Fruit fly (Drosophila melanogaster) whole organism, embryonic: ENCODE measurements around the gene CG13920.

Source experiments
- ATbp ChIP-seq: fragments of 200-800 bp; sonication (Bioruptor generic); optimal IDR thresholded peaks from 2 replicates; lab custom pipeline; 2017; ENCODE audit warnings: missing biosample characterization, mild to moderate bottlenecking, missing genetic modification characterization, missing genetic modification reagents
- C15 ChIP-seq: fragments of 200-800 bp; sonication (Bioruptor generic); IDR thresholded peaks from 3 replicates; pipeline ENCODE4 v1.3.6; 2022; ENCODE audit warnings: missing biosample characterization, missing genetic modification characterization
- CG30020 ChIP-seq: fragments of 200-800 bp; optimal IDR thresholded peaks from 2 replicates; lab custom pipeline; 2019; ENCODE audit warnings: missing biosample characterization, mild to moderate bottlenecking, missing genetic modification characterization, moderate library complexity
- CG31365 ChIP-seq: fragments of 200-800 bp; sonication (Bioruptor generic); optimal IDR thresholded peaks from 2 replicates; lab custom pipeline; 2018; ENCODE audit warnings: missing biosample characterization, mild to moderate bottlenecking, missing genetic modification characterization
- CG34376 ChIP-seq: fragments of 200-800 bp; sonication (Bioruptor generic); optimal IDR thresholded peaks from 2 replicates; lab custom pipeline; 2018; ENCODE audit warnings: missing biosample characterization, mild to moderate bottlenecking, missing genetic modification characterization
- CG9932 ChIP-seq: fragments of 200-800 bp; sonication (Bioruptor generic); IDR thresholded peaks from 2 replicates; pipeline ENCODE4 v1.3.6; 2022; ENCODE audit warnings: missing biosample characterization, missing genetic modification characterization
- Dll ChIP-seq: fragments of 200-800 bp; sonication (Bioruptor generic); IDR thresholded peaks from 4 replicates; pipeline ENCODE4 v1.3.6; 2022; ENCODE audit warnings: missing biosample characterization, missing genetic modification characterization; ENCODE audit not compliant: partially characterized antibody
- Mad ChIP-seq: fragments of 200-800 bp; sonication (Bioruptor generic); optimal IDR thresholded peaks from 2 replicates; lab custom pipeline; 2016; ENCODE audit warnings: missing biosample characterization, missing genetic modification characterization
- TFAM ChIP-seq: fragments of 200-800 bp; sonication (Bioruptor generic); optimal IDR thresholded peaks from 2 replicates; lab custom pipeline; 2017; ENCODE audit warnings: missing biosample characterization, missing genetic modification characterization, inconsistent platforms
- aop ChIP-seq: fragments of 200-800 bp; sonication (Bioruptor generic); IDR thresholded peaks from 2 replicates; pipeline ENCODE4 v1.3.6; 2022; ENCODE audit warnings: missing biosample characterization, missing genetic modification characterization
- ham ChIP-seq: fragments of 200-800 bp; sonication (Bioruptor generic); IDR thresholded peaks from 2 replicates; pipeline ENCODE4 v1.3.6; 2022; ENCODE audit warnings: missing biosample characterization, missing genetic modification characterization
- ro ChIP-seq: fragments of 200-800 bp; sonication (Bioruptor generic); IDR thresholded peaks from 2 replicates; pipeline ENCODE4 v1.3.6; 2022; ENCODE audit warnings: missing biosample characterization, missing genetic modification characterization
- z ChIP-seq: fragments of 200-800 bp; sonication (Bioruptor generic); IDR thresholded peaks from 3 replicates; pipeline ENCODE4 v1.3.6; 2022; ENCODE audit warnings: missing biosample characterization, missing genetic modification characterization

- TF ChIP-seq TFAM (GFP tag; lab: Kevin White, UChicago) (no peak), C15 (GFP tag; lab: Robert Waterston, UW) (no peak), z (GFP tag; lab: Robert Waterston, UW) (no peak), ro (GFP tag; lab: Robert Waterston, UW) (no peak), Dll (GFP tag; lab: Robert Waterston, UW) (0 out of 4 replicates have a peak, but pooled peaks have one; percentile 26), aop (no peak), ATbp (GFP tag; lab: Kevin White, UChicago) (no peak), CG34376 (GFP tag; lab: Kevin White, UChicago) (no peak), CG31365 (no peak), Mad (GFP tag; lab: Kevin White, UChicago) (no peak), CG9932 (GFP tag; lab: Robert Waterston, UW) (no peak), CG30020 (tag; lab: Kevin White, UChicago) (no peak), ham (GFP tag; lab: Robert Waterston, UW) (no peak)
Measured at dm6 chr3L:1652700-1653200, 4.0 kb downstream of the CG13920 start, which contains the start of the genes CG7970 and Vta1.
